Fruit fly (Drosophila melanogaster): ENCODE measurements around the gene CheA84a.

dm6 chr3R:8217727-8218126 lies 13.1 kb upstream of the CheA84a start, which contains the start of gene CG7800:
- TF ChIP-seq brk (GFP tag; optimal IDR thresholded peaks at IDR 0.05) (no peak), psq (GFP tag; optimal IDR thresholded peaks at IDR 0.05) (no peak), OdsH (GFP tag; optimal IDR thresholded peaks at IDR 0.05) (no peak), h (GFP tag; optimal IDR thresholded peaks at IDR 0.05) (no peak), Sp1 (GFP tag; optimal IDR thresholded peaks at IDR 0.05) (no peak), usp (GFP tag; optimal IDR thresholded peaks at IDR 0.05) (no peak), Dfd (GFP tag; optimal IDR thresholded peaks at IDR 0.05) (no peak), dmrt93B (GFP tag; optimal IDR thresholded peaks at IDR 0.05) (no peak), CrebA (GFP tag; optimal IDR thresholded peaks at IDR 0.05; ENCODE audit: borderline replicate concordance) (no peak), rgr (GFP tag; optimal IDR thresholded peaks at IDR 0.05) (no peak), Hr78 (GFP tag; optimal IDR thresholded peaks at IDR 0.05) (no peak), Myc (optimal IDR thresholded peaks at IDR 0.05) (no peak)

Measured in whole organism, wandering third instar larva.